Fruit fly (Drosophila melanogaster) whole organism, pupa: ENCODE data around the gene Past1.
A peak's percentile ranks its signal among the peaks of the same experiment; 100 is the strongest.

Source experiments
- CG10348 ChIP-seq: fragments of 200-800 bp; sonication (Bioruptor generic); IDR thresholded peaks from 2 replicates; pipeline ENCODE4 v1.3.6; 2022; ENCODE audit warnings: missing biosample characterization, missing genetic modification characterization
- CG12605 ChIP-seq: fragments of 200-800 bp; sonication (Bioruptor generic); IDR thresholded peaks from 2 replicates; pipeline ENCODE4 v1.3.6; 2022; ENCODE audit warnings: missing biosample characterization, missing genetic modification characterization
- CG13204 ChIP-seq: fragments of 200-800 bp; sonication (Bioruptor generic); optimal IDR thresholded peaks from 2 replicates; lab custom pipeline; 2018; ENCODE audit warnings: missing biosample characterization, mild to moderate bottlenecking, missing genetic modification characterization, moderate library complexity
- CG14655 ChIP-seq: fragments of 200-800 bp; sonication (Bioruptor generic); optimal IDR thresholded peaks from 3 replicates; lab custom pipeline; 2017; ENCODE audit warnings: mild to moderate bottlenecking, missing biosample characterization, missing genetic modification reagents, missing genetic modification characterization
- CG15710 ChIP-seq: fragments of 200-800 bp; sonication (Bioruptor generic); optimal IDR thresholded peaks from 2 replicates; lab custom pipeline; 2018; ENCODE audit warnings: missing biosample characterization, mild to moderate bottlenecking, missing genetic modification characterization, moderate library complexity
- CG17806 ChIP-seq: fragments of 200-800 bp; sonication (Bioruptor generic); optimal IDR thresholded peaks from 2 replicates; lab custom pipeline; 2018; ENCODE audit warnings: missing biosample characterization, mild to moderate bottlenecking, missing genetic modification characterization, moderate library complexity
- CG32121 ChIP-seq: fragments of 200-800 bp; sonication (Bioruptor generic); IDR thresholded peaks from 2 replicates; pipeline ENCODE4 v1.3.6; 2022; ENCODE audit warnings: missing biosample characterization, missing genetic modification characterization
- CG34367 ChIP-seq: fragments of 200-800 bp; sonication (Bioruptor generic); optimal IDR thresholded peaks from 2 replicates; lab custom pipeline; 2018; ENCODE audit warnings: missing biosample characterization, mild to moderate bottlenecking, missing genetic modification characterization
- CG4496 ChIP-seq: fragments of 200-800 bp; sonication (Bioruptor generic); IDR thresholded peaks from 3 replicates; pipeline ENCODE4 v1.3.6; 2022; ENCODE audit warnings: missing biosample characterization, missing genetic modification characterization
- CG8159 ChIP-seq: fragments of 200-800 bp; sonication (Bioruptor generic); optimal IDR thresholded peaks from 3 replicates; lab custom pipeline; 2018; ENCODE audit warnings: missing biosample characterization, mild to moderate bottlenecking, missing genetic modification characterization, moderate library complexity
- CG8301 ChIP-seq: fragments of 200-800 bp; sonication (Bioruptor generic); optimal IDR thresholded peaks from 2 replicates; lab custom pipeline; 2018; ENCODE audit warnings: missing biosample characterization, mild to moderate bottlenecking, missing genetic modification characterization
- CG9948 ChIP-seq: fragments of 200-800 bp; sonication (Bioruptor generic); optimal IDR thresholded peaks from 2 replicates; lab custom pipeline; 2018; ENCODE audit warnings: missing biosample characterization, mild to moderate bottlenecking, missing genetic modification characterization, moderate library complexity
- D1 ChIP-seq: fragments of 200-800 bp; sonication (Bioruptor generic); optimal IDR thresholded peaks from 2 replicates; lab custom pipeline; 2018; ENCODE audit warnings: missing biosample characterization, mild to moderate bottlenecking, missing genetic modification characterization, moderate library complexity
- EcR ChIP-seq: fragments of 200-800 bp; sonication (Bioruptor generic); optimal IDR thresholded peaks from 3 replicates; lab custom pipeline; 2019; ENCODE audit warnings: missing biosample characterization, missing genetic modification characterization, mild to moderate bottlenecking, moderate library complexity, missing genetic modification reagents
- Ets98B ChIP-seq: fragments of 200-800 bp; sonication (Bioruptor generic); IDR thresholded peaks from 2 replicates; pipeline ENCODE4 v1.3.6; 2022; ENCODE audit warnings: missing biosample characterization, missing genetic modification characterization
- Pif1A ChIP-seq: fragments of 200-800 bp; sonication (Bioruptor generic); optimal IDR thresholded peaks from 3 replicates; lab custom pipeline; 2016; ENCODE audit warnings: missing biosample characterization, missing genetic modification characterization
- Pif1B ChIP-seq: fragments of 200-800 bp; sonication (Bioruptor generic); optimal IDR thresholded peaks from 3 replicates; lab custom pipeline; 2016; ENCODE audit warnings: missing biosample characterization, missing genetic modification characterization
- Snoo ChIP-seq: fragments of 200-800 bp; sonication (Bioruptor generic); optimal IDR thresholded peaks from 3 replicates; lab custom pipeline; 2017; ENCODE audit warnings: missing biosample characterization, mild to moderate bottlenecking, missing genetic modification characterization, inconsistent platforms
- fd96Ca ChIP-seq: fragments of 200-800 bp; sonication (Bioruptor generic); IDR thresholded peaks from 3 replicates; pipeline ENCODE4 v1.3.6; 2022; ENCODE audit warnings: missing biosample characterization, missing genetic modification characterization
- gl ChIP-seq: fragments of 200-800 bp; sonication (Bioruptor generic); optimal IDR thresholded peaks from 2 replicates; lab custom pipeline; 2018; ENCODE audit warnings: missing biosample characterization, mild to moderate bottlenecking, missing genetic modification characterization
- rn ChIP-seq: fragments of 200-800 bp; sonication (Bioruptor generic); IDR thresholded peaks from 2 replicates; pipeline ENCODE4 v1.3.6; 2022; ENCODE audit warnings: missing biosample characterization, missing genetic modification characterization

Gene Past1

dm6 chr3R:12718536-12719033, 21.5 kb downstream of the Past1 start:
- TF ChIP-seq D1 (tag; lab: Kevin White, UChicago) (no peak), fd96Ca (GFP tag; lab: Robert Waterston, UW) (no peak), CG8301 (tag; lab: Kevin White, UChicago) (no peak), Ets98B (GFP tag; lab: Robert Waterston, UW) (0 out of 2 replicates have a peak, but pooled peaks have one; percentile 2), CG8159 (no peak), CG9948 (no peak), CG12605 (GFP tag; lab: Robert Waterston, UW) (0 out of 2 replicates have a peak, but pooled peaks have one; percentile 4), gl (tag; lab: Kevin White, UChicago) (no peak)
- TF ChIP-seq, all 21 proteins: peak for 2

DNA sequence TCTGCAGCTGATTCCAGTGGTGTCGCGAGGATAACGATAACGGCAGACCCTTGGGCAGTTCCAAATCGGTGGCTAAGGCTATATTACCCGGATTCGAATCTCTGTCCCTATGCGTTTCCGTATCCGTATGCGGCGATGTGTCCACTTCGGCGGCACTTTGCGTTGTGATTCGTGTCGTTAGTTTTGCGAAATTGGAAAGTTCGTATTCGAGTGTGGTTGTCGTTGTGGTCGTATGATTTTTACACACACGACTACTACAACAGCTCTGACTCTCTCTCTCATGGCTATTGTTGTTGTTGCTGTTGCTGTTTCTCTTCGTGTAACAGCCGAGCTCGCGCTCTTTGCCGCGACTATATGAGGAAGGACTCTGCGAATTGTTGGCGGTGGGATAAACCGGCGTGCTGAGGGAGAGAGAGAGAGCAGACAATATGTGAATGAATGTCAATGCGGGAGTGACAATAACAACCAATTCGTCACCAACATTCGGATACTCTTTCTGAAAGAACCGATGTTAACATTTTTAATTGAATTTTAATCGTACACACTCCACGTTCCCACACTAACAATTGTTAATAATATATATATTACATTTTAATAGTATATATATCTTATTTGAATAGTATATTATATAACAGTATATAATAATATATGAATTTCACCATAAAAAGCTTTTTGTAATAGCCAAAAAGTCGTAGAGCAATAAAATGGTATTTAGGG, 22.7 kb downstream of the Past1 start:
- peak; percentile 61 for TF ChIP-seq CG17806 (tag; lab: Kevin White, UChicago)
- TF ChIP-seq CG8159: peak; percentile 78
- TF ChIP-seq CG13204 (GFP tag; lab: Kevin White, UChicago): peak; percentile 50
- TF ChIP-seq Snoo (tag; lab: Kevin White, UChicago): peak; percentile 71
- TF ChIP-seq CG8301 (tag; lab: Kevin White, UChicago): peak; percentile 47
- no peak for TF ChIP-seq gl (tag; lab: Kevin White, UChicago)
- peak; percentile 61 for TF ChIP-seq CG12605 (GFP tag; lab: Robert Waterston, UW)
- TF ChIP-seq D1 (tag; lab: Kevin White, UChicago): peak; percentile 60
- peak; percentile 18 for TF ChIP-seq EcR (GFP tag; lab: Kevin White, UChicago)
- peak; percentile 46 for TF ChIP-seq CG34367
- TF ChIP-seq CG9948: peak; percentile 61
- TF ChIP-seq fd96Ca (GFP tag; lab: Robert Waterston, UW): peak; percentile 34; the same call in 1 of the 3 replicates
- TF ChIP-seq CG32121 (GFP tag; lab: Robert Waterston, UW): peak; percentile 52; the same call in 1 of the 2 replicates
- no peak for TF ChIP-seq CG10348 (GFP tag; lab: Robert Waterston, UW)
- peak; percentile 70 for TF ChIP-seq CG15710 (tag; lab: Kevin White, UChicago)
- peak; percentile 71 for TF ChIP-seq Pif1B (GFP tag; lab: Kevin White, UChicago)
- TF ChIP-seq Pif1A (GFP tag; lab: Kevin White, UChicago): peak; percentile 27
- peak; percentile 81 for TF ChIP-seq CG4496 (GFP tag; lab: Robert Waterston, UW)
- TF ChIP-seq rn: no peak
- peak; percentile 63 for TF ChIP-seq Ets98B (GFP tag; lab: Robert Waterston, UW)
- peak; percentile 79 for TF ChIP-seq CG14655 (GFP tag; lab: Kevin White, UChicago)

- no peak for TF ChIP-seq gl (tag; lab: Kevin White, UChicago)
- no peak; the same call in 2 of the 3 replicates for TF ChIP-seq fd96Ca (GFP tag; lab: Robert Waterston, UW)
- no peak; the same call in 1 of the 2 replicates for TF ChIP-seq Ets98B (GFP tag; lab: Robert Waterston, UW)
- peak; percentile 4 for TF ChIP-seq CG14655 (GFP tag; lab: Kevin White, UChicago)
- TF ChIP-seq CG34367: no peak
- TF ChIP-seq CG15710 (tag; lab: Kevin White, UChicago): peak; percentile 18
- no peak for TF ChIP-seq CG9948
- no peak for TF ChIP-seq Pif1A (GFP tag; lab: Kevin White, UChicago)
- TF ChIP-seq rn: no peak
- no peak for TF ChIP-seq CG4496 (GFP tag; lab: Robert Waterston, UW)
- TF ChIP-seq Snoo (tag; lab: Kevin White, UChicago): no peak
- TF ChIP-seq CG32121 (GFP tag; lab: Robert Waterston, UW): no peak
- TF ChIP-seq CG12605 (GFP tag; lab: Robert Waterston, UW): no peak
- no peak for TF ChIP-seq Pif1B (GFP tag; lab: Kevin White, UChicago)
- TF ChIP-seq, all 21 proteins: peak for 2
These were observed 23.4 kb downstream of the Past1 start for dm6 chr3R:12720344-12721200.

DNA sequence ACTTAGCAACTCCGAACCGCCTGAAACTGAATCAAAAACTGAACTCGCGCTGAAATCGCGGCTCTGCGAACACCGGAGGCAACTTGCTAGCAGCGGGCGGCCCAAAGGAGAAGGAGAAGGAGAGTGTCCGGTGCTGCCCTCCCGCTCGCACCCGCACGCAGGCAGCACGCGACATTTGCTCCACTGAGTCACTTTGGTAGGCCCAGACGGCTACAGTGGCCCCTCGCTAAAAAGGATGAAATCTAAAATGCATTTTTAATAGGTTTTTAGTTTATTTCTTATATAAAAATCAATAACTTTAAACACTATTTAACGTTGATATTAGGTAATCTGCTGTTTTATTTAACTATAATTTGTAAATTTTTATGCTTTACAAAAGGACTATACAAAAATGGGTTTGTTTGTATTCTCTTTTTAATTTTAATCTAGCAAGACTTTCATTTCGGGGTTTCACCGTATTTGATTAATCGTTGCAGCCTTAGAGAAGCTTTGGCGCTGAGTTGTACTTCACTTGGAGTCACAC, 25.3 kb downstream of the Past1 start, which contains the start of gene Men:
Gene Men, minus strand, starts transcription at position 51 of the 523 bp plus-strand sequence.
- TF ChIP-seq CG10348 (GFP tag; lab: Robert Waterston, UW) (peak; percentile 45; the same call in 1 of the 2 replicates), CG34367 (no peak), Ets98B (GFP tag; lab: Robert Waterston, UW) (peak; percentile 25; the same call in 1 of the 2 replicates), fd96Ca (GFP tag; lab: Robert Waterston, UW) (peak; percentile 47; the same call in 1 of the 3 replicates), CG13204 (GFP tag; lab: Kevin White, UChicago) (peak; percentile 52), CG12605 (GFP tag; lab: Robert Waterston, UW) (0 out of 2 replicates have a peak, but pooled peaks have one; percentile 33), Pif1B (GFP tag; lab: Kevin White, UChicago) (peak; percentile 3), CG8159 (peak; percentile 65), CG15710 (tag; lab: Kevin White, UChicago) (peak; percentile 68), CG32121 (GFP tag; lab: Robert Waterston, UW) (peak; percentile 76), CG4496 (GFP tag; lab: Robert Waterston, UW) (peak; percentile 75), CG9948 (peak; percentile 56), gl (tag; lab: Kevin White, UChicago) (no peak), D1 (tag; lab: Kevin White, UChicago) (no peak), Snoo (tag; lab: Kevin White, UChicago) (peak; percentile 53), EcR (GFP tag; lab: Kevin White, UChicago) (no peak), CG8301 (tag; lab: Kevin White, UChicago) (peak; percentile 47), CG17806 (tag; lab: Kevin White, UChicago) (peak; percentile 28), rn (peak; percentile 57), CG14655 (GFP tag; lab: Kevin White, UChicago) (peak; percentile 60), Pif1A (GFP tag; lab: Kevin White, UChicago) (peak; percentile 41)
